Worm (Caenorhabditis elegans) whole organism, young adult: Measurements from ENCODE around the gene lsm-1.

Experiments
- B0261.1 ChIP-seq: sonication (generic microtip); optimal IDR thresholded peaks from 2 replicates; lab custom pipeline; 2016; ENCODE audit warnings: mild to moderate bottlenecking, missing genetic modification characterization, moderate library complexity, missing compliant biosample characterization
- B0336.3 ChIP-seq: fragments of 200-800 bp; sonication (Bioruptor generic); IDR thresholded peaks from 2 replicates; pipeline ENCODE4 v1.3.6; 2022; ENCODE audit warnings: missing genetic modification characterization, missing compliant biosample characterization
- F22D6.2 ChIP-seq: sonication (generic microtip); optimal IDR thresholded peaks from 2 replicates; lab custom pipeline; 2016; ENCODE audit warnings: mild to moderate bottlenecking, missing genetic modification characterization, missing compliant biosample characterization
- F23B12.7 ChIP-seq: sonication (generic microtip); optimal IDR thresholded peaks from 2 replicates; lab custom pipeline; 2017; ENCODE audit warnings: missing genetic modification characterization, mild to moderate bottlenecking, missing compliant biosample characterization, antibody characterized with exemption, moderate library complexity; ENCODE audit not compliant: insufficient read depth
- F33H1.4 ChIP-seq: fragments of 200-800 bp; sonication (Bioruptor generic); IDR thresholded peaks from 2 replicates; pipeline ENCODE4 v1.3.6; 2022; ENCODE audit warnings: missing genetic modification reagents, missing genetic modification characterization, missing compliant biosample characterization
- F39B2.1 ChIP-seq: fragments of 200-800 bp; sonication (Bioruptor generic); IDR thresholded peaks from 2 replicates; pipeline ENCODE4 v1.3.6; 2022; ENCODE audit warnings: missing genetic modification reagents, missing genetic modification characterization, missing compliant biosample characterization
- F52B5.7 ChIP-seq: sonication (generic microtip); optimal IDR thresholded peaks from 2 replicates; lab custom pipeline; 2016; ENCODE audit warnings: mild to moderate bottlenecking, missing genetic modification characterization, missing compliant biosample characterization
- F57A8.1 ChIP-seq: fragments of 200-800 bp; sonication (Bioruptor generic); optimal IDR thresholded peaks from 2 replicates; lab custom pipeline; 2018; ENCODE audit warnings: mild to moderate bottlenecking, missing genetic modification characterization, moderate library complexity, missing compliant biosample characterization
- K11D2.4 ChIP-seq: fragments of 200-800 bp; sonication (Bioruptor generic); IDR thresholded peaks from 2 replicates; pipeline ENCODE4 v1.3.6; 2022; ENCODE audit warnings: missing genetic modification reagents, missing genetic modification characterization, missing compliant biosample characterization
- Y79H2A.3 ChIP-seq: fragments of 200-800 bp; sonication (Bioruptor generic); conservative IDR thresholded peaks from 2 replicates; pipeline ENCODE4 v1.3.6; 2022; ENCODE audit warnings: missing genetic modification reagents, missing genetic modification characterization, missing compliant biosample characterization
- aptf-3 ChIP-seq: fragments of 200-800 bp; sonication (Bioruptor generic); IDR thresholded peaks from 2 replicates; pipeline ENCODE4 v1.3.6; 2022; ENCODE audit warnings: missing genetic modification characterization, missing compliant biosample characterization
- attf-3 ChIP-seq: fragments of 200-800 bp; sonication (Bioruptor generic); conservative IDR thresholded peaks from 2 replicates; pipeline ENCODE4 v1.3.6; 2022; ENCODE audit warnings: missing genetic modification reagents, missing genetic modification characterization, missing compliant biosample characterization
- attf-5 ChIP-seq: fragments of 200-800 bp; sonication (Bioruptor generic); optimal IDR thresholded peaks from 2 replicates; lab custom pipeline; 2018; ENCODE audit warnings: mild to moderate bottlenecking, missing genetic modification characterization, missing compliant biosample characterization
- bed-2 ChIP-seq: fragments of 200-800 bp; sonication (Bioruptor generic); IDR thresholded peaks from 2 replicates; pipeline ENCODE4 v1.3.6; 2022; ENCODE audit warnings: missing genetic modification reagents, missing genetic modification characterization, missing compliant biosample characterization
- ccch-3 ChIP-seq: fragments of 200-800 bp; sonication (Bioruptor generic); optimal IDR thresholded peaks from 2 replicates; lab custom pipeline; 2018; ENCODE audit warnings: mild to moderate bottlenecking, missing genetic modification characterization, missing compliant biosample characterization
- cebp-1 ChIP-seq, 2 experiments: fragments of 200-800 bp in 1 of 2; sonication (Bioruptor generic) in 1 of 2; sonication (generic microtip) in 1 of 2; IDR thresholded peaks in 1 of 2; optimal IDR thresholded peaks in 1 of 2; 2 replicates each; pipeline versions ENCODE4 v1.3.6 to Lab custom; 2017 to 2022; ENCODE audit warnings: missing compliant biosample characterization in 2 of 2, missing genetic modification characterization in 2 of 2, mild to moderate bottlenecking in 1 of 2, missing genetic modification reagents in 1 of 2, moderate library complexity in 1 of 2
- ceh-79 ChIP-seq: sonication (generic microtip); optimal IDR thresholded peaks from 2 replicates; lab custom pipeline; 2017; ENCODE audit warnings: mild to moderate bottlenecking, missing genetic modification characterization, missing compliant biosample characterization
- ceh-91 ChIP-seq: fragments of 200-800 bp; sonication (Bioruptor generic); IDR thresholded peaks from 2 replicates; pipeline ENCODE4 v1.3.6; 2022; ENCODE audit warnings: missing genetic modification reagents, missing genetic modification characterization, missing compliant biosample characterization
- dpff-1 ChIP-seq: sonication (generic microtip); optimal IDR thresholded peaks from 2 replicates; lab custom pipeline; 2017; ENCODE audit warnings: mild to moderate bottlenecking, missing genetic modification characterization, missing compliant biosample characterization
- fkh-3 ChIP-seq: sonication (generic microtip); optimal IDR thresholded peaks from 2 replicates; lab custom pipeline; 2016; ENCODE audit warnings: mild to moderate bottlenecking, missing genetic modification characterization, missing compliant biosample characterization
- gei-17 ChIP-seq: fragments of 200-800 bp; sonication (Bioruptor generic); optimal IDR thresholded peaks from 2 replicates; lab custom pipeline; 2018; ENCODE audit warnings: mild to moderate bottlenecking, missing genetic modification characterization, missing compliant biosample characterization
- him-1 ChIP-seq: sonication (generic microtip); optimal IDR thresholded peaks from 2 replicates; lab custom pipeline; 2016; ENCODE audit warnings: missing genotype, missing genetic modification reagents, missing genetic modification characterization, missing compliant biosample characterization
- hlh-12 ChIP-seq: sonication (generic microtip); optimal IDR thresholded peaks from 2 replicates; lab custom pipeline; 2016; ENCODE audit warnings: missing genetic modification characterization, missing compliant biosample characterization
- hlh-26 ChIP-seq: fragments of 200-800 bp; sonication (Bioruptor generic); conservative IDR thresholded peaks from 2 replicates; pipeline ENCODE4 v1.3.6; 2022; ENCODE audit warnings: missing genetic modification reagents, missing genetic modification characterization, missing compliant biosample characterization
- hmg-20 ChIP-seq: fragments of 200-800 bp; sonication (Bioruptor generic); IDR thresholded peaks from 2 replicates; pipeline ENCODE4 v1.3.6; 2022; ENCODE audit warnings: missing genetic modification reagents, missing genetic modification characterization, missing compliant biosample characterization
- lag-1 ChIP-seq: fragments of 200-800 bp; sonication (Bioruptor generic); IDR thresholded peaks from 2 replicates; pipeline ENCODE4 v1.3.6; 2022; ENCODE audit warnings: missing genetic modification reagents, missing genetic modification characterization, missing compliant biosample characterization
- let-607 ChIP-seq, 2 experiments: fragments of 200-800 bp in 1 of 2; sonication (Bioruptor generic) in 1 of 2; sonication (generic microtip) in 1 of 2; optimal IDR thresholded peaks; 2 replicates each; lab custom pipeline; 2016 to 2018; ENCODE audit warnings: mild to moderate bottlenecking in 2 of 2, missing compliant biosample characterization in 2 of 2, missing genetic modification characterization in 2 of 2, moderate library complexity in 2 of 2, missing genotype in 1 of 2
- lin-26 ChIP-seq: fragments of 200-800 bp; sonication (Bioruptor generic); IDR thresholded peaks from 2 replicates; pipeline ENCODE4 v1.3.6; 2022; ENCODE audit warnings: missing genetic modification reagents, missing genetic modification characterization, missing compliant biosample characterization
- lin-54 ChIP-seq: fragments of 200-800 bp; sonication (Bioruptor generic); optimal IDR thresholded peaks from 2 replicates; lab custom pipeline; 2018; ENCODE audit warnings: mild to moderate bottlenecking, missing genetic modification characterization, missing compliant biosample characterization
- lir-1 ChIP-seq: fragments of 200-800 bp; sonication (Bioruptor generic); conservative IDR thresholded peaks from 2 replicates; pipeline ENCODE4 v1.3.6; 2022; ENCODE audit warnings: missing genetic modification reagents, missing genetic modification characterization, missing compliant biosample characterization
- lsl-1 ChIP-seq: fragments of 200-800 bp; sonication (Bioruptor generic); optimal IDR thresholded peaks from 2 replicates; lab custom pipeline; 2018; ENCODE audit warnings: mild to moderate bottlenecking, missing genetic modification characterization, moderate library complexity, missing compliant biosample characterization
- madf-6 ChIP-seq: fragments of 200-800 bp; sonication (Bioruptor generic); IDR thresholded peaks from 2 replicates; pipeline ENCODE4 v1.3.6; 2022; ENCODE audit warnings: missing genetic modification reagents, missing genetic modification characterization, missing compliant biosample characterization
- mxl-1 ChIP-seq: sonication (generic microtip); optimal IDR thresholded peaks from 2 replicates; lab custom pipeline; 2016; ENCODE audit warnings: missing genetic modification characterization, missing compliant biosample characterization
- nhr-179 ChIP-seq: sonication (generic microtip); optimal IDR thresholded peaks from 2 replicates; lab custom pipeline; 2016; ENCODE audit warnings: mild to moderate bottlenecking, missing genetic modification characterization, missing compliant biosample characterization
- nhr-80 ChIP-seq: sonication (generic microtip); optimal IDR thresholded peaks from 2 replicates; lab custom pipeline; 2016; ENCODE audit warnings: missing genetic modification characterization, missing compliant biosample characterization
- pha-4 ChIP-seq: fragments of 150-350 bp; sonication (generic microtip); optimal IDR thresholded peaks from 2 replicates; lab custom pipeline; 2014; ENCODE audit warnings: missing biosample characterization, missing genetic modification reagents, missing genetic modification characterization
- rcor-1 ChIP-seq: fragments of 200-800 bp; sonication (Bioruptor generic); IDR thresholded peaks from 2 replicates; pipeline ENCODE4 v1.3.6; 2022; ENCODE audit warnings: missing genetic modification reagents, missing genetic modification characterization, missing compliant biosample characterization
- rpc-1 ChIP-seq, 2 experiments: fragments of 150-350 bp in 1 of 2; sonication (generic microtip) in 1 of 2; optimal IDR thresholded peaks; 2 replicates each; lab custom pipeline; 2014 to 2018; ENCODE audit warnings: missing biosample characterization in 1 of 2, missing genetic modification characterization in 1 of 2, missing genetic modification reagents in 1 of 2, missing genotype in 1 of 2
- snpc-1.1 ChIP-seq: sonication (generic microtip); optimal IDR thresholded peaks from 2 replicates; lab custom pipeline; 2017; ENCODE audit warnings: missing genetic modification characterization, mild to moderate bottlenecking, missing compliant biosample characterization, antibody characterized with exemption, moderate library complexity, missing genotype, missing genetic modification reagents; ENCODE audit not compliant: insufficient read depth
- sptf-2 ChIP-seq: fragments of 200-800 bp; sonication (Bioruptor generic); optimal IDR thresholded peaks from 2 replicates; lab custom pipeline; 2018; ENCODE audit warnings: mild to moderate bottlenecking, missing genetic modification characterization, missing compliant biosample characterization
- tbx-9 ChIP-seq: sonication (generic microtip); optimal IDR thresholded peaks from 2 replicates; lab custom pipeline; 2016; ENCODE audit warnings: borderline replicate concordance, missing genetic modification characterization, inconsistent platforms, missing compliant biosample characterization
- tlf-1 ChIP-seq: fragments of 200-800 bp; sonication (Bioruptor generic); optimal IDR thresholded peaks from 2 replicates; lab custom pipeline; 2018; ENCODE audit warnings: mild to moderate bottlenecking, missing genetic modification characterization, missing compliant biosample characterization
- unc-62 ChIP-seq: fragments of 150-350 bp; optimal IDR thresholded peaks from 2 replicates; lab custom pipeline; 2014; ENCODE audit warnings: missing biosample characterization, missing genetic modification reagents, missing genetic modification characterization
- xnd-1 ChIP-seq: sonication (generic microtip); optimal IDR thresholded peaks from 2 replicates; lab custom pipeline; 2016; ENCODE audit warnings: missing genotype, missing genetic modification reagents, missing genetic modification characterization, missing compliant biosample characterization
- zfh-2 ChIP-seq: fragments of 200-800 bp; sonication (Bioruptor generic); conservative IDR thresholded peaks from 2 replicates; pipeline ENCODE4 v1.3.6; 2022; ENCODE audit warnings: missing genetic modification reagents, missing genetic modification characterization, missing compliant biosample characterization
- zim-3 ChIP-seq: sonication (generic microtip); optimal IDR thresholded peaks from 2 replicates; lab custom pipeline; 2017; ENCODE audit warnings: mild to moderate bottlenecking, missing genetic modification characterization, moderate library complexity, missing compliant biosample characterization
- ztf-26 ChIP-seq: sonication (generic microtip); optimal IDR thresholded peaks from 2 replicates; lab custom pipeline; 2017; ENCODE audit warnings: missing genetic modification characterization, missing compliant biosample characterization
- ztf-3 ChIP-seq: fragments of 200-800 bp; sonication (Bioruptor generic); optimal IDR thresholded peaks from 2 replicates; lab custom pipeline; 2018; ENCODE audit warnings: mild to moderate bottlenecking, missing genetic modification characterization, missing compliant biosample characterization
- ztf-6 ChIP-seq: fragments of 200-800 bp; sonication (Bioruptor generic); IDR thresholded peaks from 2 replicates; pipeline ENCODE4 v1.3.6; 2022; ENCODE audit warnings: missing genetic modification reagents, missing genetic modification characterization, missing compliant biosample characterization

The lsm-1 gene

ce11 chrII:11150976-11151375 is 24.2 kb downstream of the lsm-1 start (continued):
- TF ChIP-seq madf-6 (no peak), Y79H2A.3 (no peak), hmg-20 (GFP tag; lab: Robert Waterston, UW) (no peak), F39B2.1 (no peak), him-1 (tag; lab: Kevin White, UChicago) (no peak), lir-1 (GFP tag; lab: Robert Waterston, UW) (no peak), lin-54 (GFP tag; lab: Kevin White, UChicago) (no peak), ztf-6 (GFP tag; lab: Robert Waterston, UW) (no peak), gei-17 (no peak), ceh-91 (GFP tag; lab: Robert Waterston, UW) (no peak), hlh-12 (tag; lab: Kevin White, UChicago) (no peak), tlf-1 (GFP tag; lab: Kevin White, UChicago) (peak; percentile 42), hlh-26 (GFP tag; lab: Robert Waterston, UW) (no peak), xnd-1 (tag; lab: Kevin White, UChicago) (no peak), ceh-79 (tag; lab: Kevin White, UChicago) (no peak), zim-3 (tag; lab: Kevin White, UChicago) (no peak), lag-1 (GFP tag; lab: Robert Waterston, UW) (no peak), ccch-3 (GFP tag; lab: Kevin White, UChicago) (no peak), F22D6.2 (tag; lab: Kevin White, UChicago) (no peak), dpff-1 (tag; lab: Kevin White, UChicago) (no peak), rcor-1 (no peak), bed-2 (no peak), B0336.3 (GFP tag; lab: Robert Waterston, UW) (peak; percentile 41; the same call in 1 of the 2 replicates), attf-3 (no peak), F52B5.7 (tag; lab: Kevin White, UChicago) (no peak), lin-26 (no peak), attf-5 (GFP tag; lab: Kevin White, UChicago) (peak; percentile 7), nhr-179 (tag; lab: Kevin White, UChicago) (no peak), pha-4 (tag; lab: Kevin White, UChicago) (no peak), B0261.1 (no peak), ztf-3 (no peak), fkh-3 (tag; lab: Kevin White, UChicago) (no peak), cebp-1 (GFP tag; IDR thresholded peaks at IDR 0.05; lab: Robert Waterston, UW) (no peak), cebp-1 (tag; optimal IDR thresholded peaks at IDR 0.05; lab: Kevin White, UChicago) (peak; percentile 66), nhr-80 (tag; lab: Kevin White, UChicago) (peak; percentile 81), lsl-1 (GFP tag; lab: Kevin White, UChicago) (no peak), snpc-1.1 (tag; lab: Kevin White, UChicago) (no peak), tbx-9 (tag; lab: Kevin White, UChicago) (no peak), zfh-2 (no peak), rpc-1 (optimal IDR thresholded peaks at IDR 0.05; lab: Kevin White, UChicago) (no peak), rpc-1 (tag; optimal IDR thresholded peaks at IDR 0.05; lab: Kevin White, UChicago) (no peak), unc-62 (GFP tag; lab: Kevin White, UChicago) (no peak), aptf-3 (GFP tag; lab: Robert Waterston, UW) (no peak), K11D2.4 (GFP tag; lab: Robert Waterston, UW) (0 out of 2 replicates have a peak, but pooled peaks have one; percentile 28), F23B12.7 (no peak), ztf-26 (tag; lab: Kevin White, UChicago) (no peak), let-607 (tag; optimal IDR thresholded peaks at IDR 0.05; lab: Kevin White, UChicago) (peak in 1 of 2 experiments; percentile 17), sptf-2 (GFP tag; lab: Kevin White, UChicago) (no peak), F33H1.4 (GFP tag; lab: Robert Waterston, UW) (no peak), F57A8.1 (GFP tag; lab: Kevin White, UChicago) (no peak), mxl-1 (tag; lab: Kevin White, UChicago) (no peak)
